Fruit fly (Drosophila melanogaster) whole organism, embryonic: ENCODE results near the gene Cyp310a1.

Experiments used
- Awh ChIP-seq: fragments of 200-800 bp; sonication (Bioruptor generic); IDR thresholded peaks from 2 replicates; pipeline ENCODE4, ENCODE4 v1.3.6; 2022; ENCODE audit warnings: missing biosample characterization, missing genetic modification characterization
- BtbVII ChIP-seq: fragments of 200-800 bp; sonication (Bioruptor generic); optimal IDR thresholded peaks from 3 replicates; lab custom pipeline; 2017; ENCODE audit warnings: missing biosample characterization, mild to moderate bottlenecking, missing genetic modification characterization
- Bteb2 ChIP-seq: fragments of 200-800 bp; sonication (Bioruptor generic); optimal IDR thresholded peaks from 2 replicates; lab custom pipeline; 2016; ENCODE audit warnings: missing biosample characterization, missing genetic modification characterization
- CG1024 ChIP-seq: fragments of 200-800 bp; sonication (Bioruptor generic); IDR thresholded peaks from 2 replicates; pipeline ENCODE4 v1.3.6; 2022; ENCODE audit warnings: missing biosample characterization, missing genetic modification characterization
- CG10431 ChIP-seq: fragments of 200-800 bp; sonication (Bioruptor generic); optimal IDR thresholded peaks from 3 replicates; lab custom pipeline; 2018; ENCODE audit warnings: missing biosample characterization, mild to moderate bottlenecking, missing genetic modification characterization
- CG10654 ChIP-seq: fragments of 200-800 bp; sonication (Bioruptor generic); optimal IDR thresholded peaks from 2 replicates; lab custom pipeline; 2016; ENCODE audit warnings: missing biosample characterization, missing genetic modification characterization
- CG11456 ChIP-seq: fragments of 200-800 bp; sonication (Bioruptor generic); IDR thresholded peaks from 3 replicates; pipeline ENCODE4 v1.3.6; 2022; ENCODE audit warnings: missing biosample characterization, missing genetic modification characterization
- CG17385 ChIP-seq: fragments of 200-800 bp; sonication (Bioruptor generic); optimal IDR thresholded peaks from 3 replicates; lab custom pipeline; 2018; ENCODE audit warnings: missing biosample characterization, mild to moderate bottlenecking, missing genetic modification characterization
- CG3163 ChIP-seq: fragments of 200-800 bp; sonication (Bioruptor generic); optimal IDR thresholded peaks from 3 replicates; lab custom pipeline; 2016; ENCODE audit warnings: missing biosample characterization, missing genetic modification characterization
- CG32767 ChIP-seq: fragments of 200-800 bp; sonication (Bioruptor generic); IDR thresholded peaks from 2 replicates; pipeline ENCODE4 v1.3.6; 2022; ENCODE audit warnings: missing biosample characterization, missing genetic modification characterization
- CG32772 ChIP-seq: fragments of 200-800 bp; sonication (Bioruptor generic); IDR thresholded peaks from 2 replicates; pipeline ENCODE4 v1.3.6; 2022; ENCODE audit warnings: missing biosample characterization, missing genetic modification characterization
- CG3281 ChIP-seq: fragments of 200-800 bp; sonication (Bioruptor generic); optimal IDR thresholded peaks from 3 replicates; lab custom pipeline; 2017; ENCODE audit warnings: missing biosample characterization, mild to moderate bottlenecking, missing genetic modification characterization
- CG4707 ChIP-seq: fragments of 200-800 bp; sonication (Bioruptor generic); optimal IDR thresholded peaks from 2 replicates; lab custom pipeline; 2018; ENCODE audit warnings: missing biosample characterization, mild to moderate bottlenecking, missing genetic modification characterization, moderate library complexity
- CG6854 ChIP-seq: fragments of 200-800 bp; sonication (Bioruptor generic); optimal IDR thresholded peaks from 3 replicates; lab custom pipeline; 2017; ENCODE audit warnings: missing biosample characterization, mild to moderate bottlenecking, missing genetic modification characterization
- CG7786 ChIP-seq: fragments of 200-800 bp; sonication (Bioruptor generic); optimal IDR thresholded peaks from 2 replicates; lab custom pipeline; 2016; ENCODE audit warnings: missing biosample characterization, missing genetic modification characterization
- CG7963 ChIP-seq: fragments of 200-800 bp; sonication (Bioruptor generic); IDR thresholded peaks from 3 replicates; pipeline ENCODE4 v1.3.6; 2022; ENCODE audit warnings: missing biosample characterization, missing genetic modification characterization; ENCODE audit not compliant: partially characterized antibody
- CTCF ChIP-seq: fragments of 200-800 bp; sonication (Bioruptor generic); optimal IDR thresholded peaks from 2 replicates; lab custom pipeline; 2017; ENCODE audit warnings: missing biosample characterization, mild to moderate bottlenecking, missing genetic modification characterization, moderate library complexity
- CkIIα-i1 ChIP-seq: fragments of 200-800 bp; sonication (Bioruptor generic); IDR thresholded peaks from 2 replicates; pipeline ENCODE4 v1.3.6; 2022; ENCODE audit warnings: missing biosample characterization, missing genetic modification characterization
- D19B ChIP-seq: fragments of 200-800 bp; sonication (Bioruptor generic); optimal IDR thresholded peaks from 2 replicates; lab custom pipeline; 2017; ENCODE audit warnings: missing biosample characterization, mild to moderate bottlenecking, missing genetic modification characterization
- Doc2 ChIP-seq: fragments of 200-800 bp; sonication (Bioruptor generic); IDR thresholded peaks from 2 replicates; pipeline ENCODE4 v1.3.6; 2022; ENCODE audit warnings: missing biosample characterization, missing genetic modification characterization
- Elba2 ChIP-seq: fragments of 200-800 bp; sonication (Bioruptor generic); optimal IDR thresholded peaks from 3 replicates; lab custom pipeline; 2016; ENCODE audit warnings: missing biosample characterization, missing genetic modification characterization
- Ets97D ChIP-seq: fragments of 200-800 bp; sonication (Bioruptor generic); optimal IDR thresholded peaks from 3 replicates; lab custom pipeline; 2016; ENCODE audit warnings: missing biosample characterization, missing genetic modification characterization
- HHEX ChIP-seq: fragments of 200-800 bp; sonication (Bioruptor generic); optimal IDR thresholded peaks from 3 replicates; lab custom pipeline; 2017; ENCODE audit warnings: missing biosample characterization, mild to moderate bottlenecking, missing genetic modification characterization, missing genetic modification reagents
- HLH4C ChIP-seq: fragments of 200-800 bp; sonication (Bioruptor generic); IDR thresholded peaks from 3 replicates; pipeline ENCODE4 v1.3.6; 2022; ENCODE audit warnings: missing biosample characterization, missing genetic modification characterization; ENCODE audit not compliant: partially characterized antibody
- Hsf ChIP-seq: fragments of 200-800 bp; sonication (Bioruptor generic); optimal IDR thresholded peaks from 3 replicates; lab custom pipeline; 2016; ENCODE audit warnings: missing biosample characterization, missing genetic modification characterization
- MESR4 ChIP-seq: fragments of 200-800 bp; sonication (Bioruptor generic); optimal IDR thresholded peaks from 2 replicates; lab custom pipeline; 2018; ENCODE audit warnings: missing biosample characterization, mild to moderate bottlenecking, missing genetic modification characterization, moderate library complexity
- Max ChIP-seq: fragments of 200-800 bp; sonication (Bioruptor generic); optimal IDR thresholded peaks from 2 replicates; lab custom pipeline; 2016; ENCODE audit warnings: missing biosample characterization, mild to moderate bottlenecking, missing genetic modification characterization
- NC2α ChIP-seq: fragments of 200-800 bp; sonication (Bioruptor generic); optimal IDR thresholded peaks from 2 replicates; lab custom pipeline; 2016; ENCODE audit warnings: missing biosample characterization, missing genetic modification characterization
- NFAT ChIP-seq: fragments of 200-800 bp; sonication (Bioruptor generic); IDR thresholded peaks from 2 replicates; pipeline ENCODE4 v1.3.6; 2022; ENCODE audit warnings: missing biosample characterization, missing genetic modification characterization
- Nf-YC ChIP-seq: fragments of 200-800 bp; optimal IDR thresholded peaks from 3 replicates; lab custom pipeline; 2019; ENCODE audit warnings: missing biosample characterization, mild to moderate bottlenecking, missing genetic modification characterization, moderate library complexity
- ab ChIP-seq: fragments of 200-800 bp; sonication (Bioruptor generic); optimal IDR thresholded peaks from 2 replicates; lab custom pipeline; 2016; ENCODE audit warnings: missing biosample characterization, missing genetic modification characterization
- chif ChIP-seq, 2 experiments: fragments of 200-800 bp; sonication (Bioruptor generic); optimal IDR thresholded peaks; 3 replicates each; lab custom pipeline; 2016; ENCODE audit warnings: missing biosample characterization in 2 of 2, missing genetic modification characterization in 2 of 2
- corto ChIP-seq: fragments of 200-800 bp; sonication (Bioruptor generic); optimal IDR thresholded peaks from 2 replicates; lab custom pipeline; 2016; ENCODE audit warnings: missing biosample characterization, mild to moderate bottlenecking, missing genetic modification characterization, moderate library complexity
- ftz-f1 ChIP-seq: fragments of 200-800 bp; sonication (Bioruptor generic); optimal IDR thresholded peaks from 2 replicates; lab custom pipeline; 2016; ENCODE audit warnings: missing biosample characterization, missing genetic modification characterization
- gro ChIP-seq: fragments of 200-800 bp; sonication (Bioruptor generic); optimal IDR thresholded peaks from 2 replicates; lab custom pipeline; 2016; ENCODE audit warnings: missing biosample characterization, missing genetic modification characterization
- gsb ChIP-seq: fragments of 200-800 bp; sonication (Bioruptor generic); IDR thresholded peaks from 2 replicates; pipeline ENCODE4 v1.3.6; 2022; ENCODE audit warnings: missing biosample characterization, missing genetic modification characterization
- hbn ChIP-seq: fragments of 200-800 bp; sonication (Bioruptor generic); IDR thresholded peaks from 2 replicates; pipeline ENCODE4 v1.3.6; 2022; ENCODE audit warnings: missing biosample characterization, missing genetic modification characterization; ENCODE audit not compliant: partially characterized antibody
- insv ChIP-seq, 2 experiments: fragments of 200-800 bp; sonication (Bioruptor generic); optimal IDR thresholded peaks; 3 replicates each; lab custom pipeline; 2016 to 2018; ENCODE audit warnings: missing biosample characterization in 2 of 2, missing genetic modification characterization in 2 of 2
- inv ChIP-seq: fragments of 200-800 bp; sonication (Bioruptor generic); IDR thresholded peaks from 2 replicates; pipeline ENCODE4 v1.3.6; 2022; ENCODE audit warnings: missing biosample characterization, missing genetic modification characterization; ENCODE audit not compliant: partially characterized antibody
- jumu ChIP-seq: fragments of 200-800 bp; sonication (Bioruptor generic); optimal IDR thresholded peaks from 3 replicates; lab custom pipeline; 2016; ENCODE audit warnings: missing biosample characterization, missing genetic modification characterization
- maf-S ChIP-seq: fragments of 200-800 bp; sonication (Bioruptor generic); optimal IDR thresholded peaks from 2 replicates; lab custom pipeline; 2016; ENCODE audit warnings: missing biosample characterization, missing genetic modification characterization
- nerfin-2 ChIP-seq: fragments of 200-800 bp; sonication (Bioruptor generic); IDR thresholded peaks from 2 replicates; pipeline ENCODE4 v1.3.6; 2022; ENCODE audit warnings: missing biosample characterization, missing genetic modification characterization; ENCODE audit not compliant: partially characterized antibody
- org-1 ChIP-seq: fragments of 200-800 bp; sonication (Bioruptor generic); optimal IDR thresholded peaks from 2 replicates; lab custom pipeline; 2017; ENCODE audit warnings: missing biosample characterization, missing genetic modification characterization
- seq ChIP-seq: fragments of 200-800 bp; sonication (Bioruptor generic); IDR thresholded peaks from 2 replicates; pipeline ENCODE4 v1.3.6; 2022; ENCODE audit warnings: missing biosample characterization, missing genetic modification characterization
- sisA ChIP-seq: fragments of 200-800 bp; sonication (Bioruptor generic); IDR thresholded peaks from 2 replicates; pipeline ENCODE4 v1.3.6; 2022; ENCODE audit warnings: missing biosample characterization, missing genetic modification characterization
- slp2 ChIP-seq: fragments of 200-800 bp; sonication (Bioruptor generic); optimal IDR thresholded peaks from 2 replicates; lab custom pipeline; 2016; ENCODE audit warnings: missing biosample characterization, missing genetic modification characterization
- sr ChIP-seq: fragments of 200-800 bp; sonication (Bioruptor generic); IDR thresholded peaks from 3 replicates; pipeline ENCODE4 v1.3.6; 2022; ENCODE audit warnings: missing biosample characterization, missing genetic modification characterization
- trh ChIP-seq: fragments of 200-800 bp; sonication (Bioruptor generic); optimal IDR thresholded peaks from 2 replicates; lab custom pipeline; 2016; ENCODE audit warnings: missing biosample characterization, missing genetic modification characterization
- unpg ChIP-seq: fragments of 200-800 bp; sonication (Bioruptor generic); optimal IDR thresholded peaks from 3 replicates; lab custom pipeline; 2018; ENCODE audit warnings: missing biosample characterization, mild to moderate bottlenecking, missing genetic modification characterization, moderate library complexity
- z ChIP-seq: fragments of 200-800 bp; sonication (Bioruptor generic); IDR thresholded peaks from 3 replicates; pipeline ENCODE4 v1.3.6; 2022; ENCODE audit warnings: missing biosample characterization, missing genetic modification characterization

Cyp310a1 gene

DNA sequence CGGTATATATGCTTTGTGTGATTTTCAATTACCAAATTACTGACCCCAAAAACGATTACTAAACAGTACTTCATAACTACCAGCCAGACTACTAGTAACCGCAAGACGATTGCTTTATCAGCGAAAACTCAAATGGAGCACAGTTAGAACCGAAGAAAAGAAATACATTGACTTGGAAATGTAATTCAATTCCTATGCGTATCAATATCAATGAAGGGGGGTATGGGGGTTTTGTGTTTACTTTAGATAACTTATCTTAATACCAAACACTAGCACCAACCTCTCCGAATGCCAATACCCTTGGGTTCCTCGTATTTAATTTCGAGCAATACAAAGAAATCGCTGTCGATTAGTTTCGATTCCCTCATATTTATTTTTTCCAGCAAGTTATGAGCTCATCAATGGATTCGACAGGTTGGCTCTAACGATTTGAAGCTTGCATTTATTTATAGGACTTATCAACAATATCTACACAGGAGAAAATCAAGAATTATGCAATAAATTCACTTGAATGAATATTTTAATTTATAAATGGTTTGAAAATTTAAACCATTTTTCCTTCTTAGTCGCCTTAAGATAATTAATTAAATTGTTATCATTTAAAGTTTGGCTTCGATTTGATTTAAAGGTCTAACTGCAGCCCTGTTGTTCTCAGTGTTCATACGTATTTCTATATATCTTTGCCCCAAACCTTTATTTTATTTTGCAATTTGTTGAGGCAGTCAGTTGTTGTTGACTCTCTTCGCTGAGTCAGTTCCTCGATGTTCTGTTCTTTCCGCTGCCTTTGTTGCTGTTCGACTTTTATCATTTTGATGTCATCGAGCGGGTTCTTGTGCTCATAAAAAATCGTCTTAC is 31.2 kb downstream of the Cyp310a1 start (continued):
- TF ChIP-seq chif (GFP tag; optimal IDR thresholded peaks at IDR 0.05; lab: Kevin White, UChicago) (peak; percentile 51 to 55), hbn (GFP tag; lab: Robert Waterston, UW) (no peak), Elba2 (GFP tag; lab: Kevin White, UChicago) (no peak), Ets97D (GFP tag; lab: Kevin White, UChicago) (peak; percentile 8), CG3163 (no peak), Doc2 (GFP tag; lab: Robert Waterston, UW) (no peak), sisA (GFP tag; lab: Robert Waterston, UW) (peak; percentile 64), CG4707 (GFP tag; lab: Kevin White, UChicago) (no peak), CG10431 (GFP tag; lab: Kevin White, UChicago) (peak; percentile 28), unpg (peak; percentile 82), Awh (GFP tag; lab: Robert Waterston, UW) (peak; percentile 52; the same call in 1 of the 2 replicates), ab (GFP tag; lab: Kevin White, UChicago) (no peak), CTCF (no peak), CG10654 (GFP tag; lab: Kevin White, UChicago) (peak; percentile 58), CG7963 (GFP tag; lab: Robert Waterston, UW) (no peak), maf-S (GFP tag; lab: Kevin White, UChicago) (peak; percentile 49), D19B (GFP tag; lab: Kevin White, UChicago) (peak; percentile 63), slp2 (GFP tag; lab: Kevin White, UChicago) (no peak), sr (GFP tag; lab: Robert Waterston, UW) (no peak), gsb (peak; percentile 54), seq (GFP tag; lab: Robert Waterston, UW) (peak; percentile 79), corto (peak; percentile 71), MESR4 (GFP tag; lab: Kevin White, UChicago) (no peak), CG17385 (GFP tag; lab: Kevin White, UChicago) (peak; percentile 77), nerfin-2 (GFP tag; lab: Robert Waterston, UW) (no peak), insv (GFP tag; optimal IDR thresholded peaks at IDR 0.05; lab: Kevin White, UChicago) (no peak), CG32772 (GFP tag; lab: Robert Waterston, UW) (peak; percentile 78), HLH4C (GFP tag; lab: Robert Waterston, UW) (no peak), Max (GFP tag; lab: Kevin White, UChicago) (peak; percentile 59), HHEX (GFP tag; lab: Kevin White, UChicago) (peak; percentile 70), BtbVII (peak; percentile 86), gro (no peak), NC2α (GFP tag; lab: Kevin White, UChicago) (no peak), CkIIα-i1 (GFP tag; lab: Robert Waterston, UW) (0 out of 2 replicates have a peak, but pooled peaks have one; percentile 27), Bteb2 (peak; percentile 38), CG6854 (GFP tag; lab: Kevin White, UChicago) (peak; percentile 48), CG1024 (no peak), jumu (no peak), CG3281 (GFP tag; lab: Kevin White, UChicago) (peak; percentile 85), Nf-YC (tag; lab: Kevin White, UChicago) (peak; percentile 50), Hsf (peak; percentile 62), z (no peak), org-1 (peak; percentile 50), CG11456 (GFP tag; lab: Robert Waterston, UW) (peak; percentile 73; the same call in 2 of the 3 replicates), inv (no peak), CG7786 (GFP tag; lab: Kevin White, UChicago) (peak; percentile 20), ftz-f1 (GFP tag; lab: Kevin White, UChicago) (no peak), trh (GFP tag; lab: Kevin White, UChicago) (no peak), CG32767 (GFP tag; lab: Robert Waterston, UW) (peak; percentile 69; the same call in 1 of the 2 replicates), NFAT (peak; percentile 10; the same call in 1 of the 2 replicates)
